Fruit fly (Drosophila melanogaster): Measurements from ENCODE around the gene CG12730.
A peak's percentile ranks its signal among the peaks of the same experiment; 100 is the strongest.

Gene CG12730

DNA sequence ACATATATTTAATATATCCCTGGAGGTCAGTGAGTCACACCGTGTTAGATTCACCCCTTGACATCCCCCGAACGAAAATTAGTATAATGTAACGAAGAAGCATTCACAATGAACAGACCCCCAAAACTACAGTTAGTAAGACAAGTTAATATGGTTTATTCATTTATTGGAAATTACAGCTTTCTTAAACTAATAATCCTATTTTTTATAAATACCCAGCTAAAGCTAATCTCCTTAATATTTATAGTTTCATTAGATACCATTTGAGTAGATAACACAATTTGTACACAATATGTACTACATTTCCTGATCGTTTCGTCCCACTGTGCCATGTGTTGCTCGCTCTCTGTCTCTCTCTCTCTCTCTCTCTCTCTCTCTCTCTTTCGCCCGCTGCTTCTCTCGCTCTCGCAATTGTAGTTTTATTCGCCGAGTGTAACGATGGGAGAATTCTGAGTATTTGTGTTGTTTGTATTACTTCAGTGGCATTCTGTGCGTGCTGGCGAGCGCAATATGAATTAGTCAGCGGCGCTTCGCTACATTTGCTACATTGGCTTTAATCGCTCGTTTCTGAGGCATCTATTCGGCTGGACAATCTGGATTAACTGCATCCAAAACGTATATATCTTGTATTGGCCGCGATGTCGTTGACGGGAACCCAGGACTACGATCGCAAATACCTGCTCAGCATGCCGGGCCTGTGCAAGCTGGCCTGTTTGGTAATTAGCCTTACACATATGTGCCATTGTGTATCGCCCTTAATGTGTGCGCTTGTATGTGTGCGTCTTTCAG, 569 bp downstream of the CG12730 start:
- TF ChIP-seq CG13624 (GFP tag; optimal IDR thresholded peaks at IDR 0.05), result no peak
- TF ChIP-seq Kr (GFP tag; optimal IDR thresholded peaks at IDR 0.05), result no peak
- TF ChIP-seq hbn (GFP tag; IDR thresholded peaks at IDR 0.05; ENCODE audit: partially characterized antibody), result 0 out of 2 replicates have a peak, but pooled peaks have one; percentile 16
- TF ChIP-seq Deaf1 (tag; optimal IDR thresholded peaks at IDR 0.05), result peak; percentile 30
- peak; percentile 33 for TF ChIP-seq sug (tag; optimal IDR thresholded peaks at IDR 0.05)
- no peak for TF ChIP-seq CG3995 (GFP tag; optimal IDR thresholded peaks at IDR 0.05)
- peak; percentile 50 for TF ChIP-seq CG7839 (tag; optimal IDR thresholded peaks at IDR 0.05)
- TF ChIP-seq pros (GFP tag; optimal IDR thresholded peaks at IDR 0.05), result no peak
- TF ChIP-seq nom (GFP tag; optimal IDR thresholded peaks at IDR 0.05), result peak; percentile 31
- TF ChIP-seq CG18262 (tag; optimal IDR thresholded peaks at IDR 0.05), result peak; percentile 65
- peak; percentile 77; the same call in 2 of the 4 replicates for TF ChIP-seq chinmo (GFP tag; IDR thresholded peaks at IDR 0.05; ENCODE audit: partially characterized antibody)
- TF ChIP-seq HmgZ (tag; optimal IDR thresholded peaks at IDR 0.05), result peak; percentile 31
- TF ChIP-seq CG32767 (GFP tag; IDR thresholded peaks at IDR 0.05), result no peak
- no peak for TF ChIP-seq aop (GFP tag; IDR thresholded peaks at IDR 0.05)
- peak; percentile 52 for TF ChIP-seq grau (tag; optimal IDR thresholded peaks at IDR 0.05)
- TF ChIP-seq Sox102F (GFP tag; optimal IDR thresholded peaks at IDR 0.05), result peak; percentile 40
- TF ChIP-seq zen2 (GFP tag; IDR thresholded peaks at IDR 0.05; ENCODE audit: partially characterized antibody), result peak; percentile 49; the same call in 2 of the 3 replicates
- TF ChIP-seq ranshi (GFP tag; IDR thresholded peaks at IDR 0.05), result no peak
- 0 out of 2 replicates have a peak, but pooled peaks have one; percentile 14 for TF ChIP-seq ap (GFP tag; IDR thresholded peaks at IDR 0.05)
- no peak for TF ChIP-seq CHES-1-like (GFP tag; optimal IDR thresholded peaks at IDR 0.05)
- no peak for TF ChIP-seq YL-1 (GFP tag; optimal IDR thresholded peaks at IDR 0.05)
- no peak for TF ChIP-seq CG9817 (tag; optimal IDR thresholded peaks at IDR 0.05)
- peak; percentile 30 for TF ChIP-seq CG12769 (tag; optimal IDR thresholded peaks at IDR 0.05)
- no peak for TF ChIP-seq ERR (GFP tag; optimal IDR thresholded peaks at IDR 0.05)
- TF ChIP-seq CG2202 (tag; optimal IDR thresholded peaks at IDR 0.05), result no peak
- 0 out of 3 replicates have a peak, but pooled peaks have one; percentile 31 for TF ChIP-seq mld (GFP tag; IDR thresholded peaks at IDR 0.05; ENCODE audit: partially characterized antibody)
- peak; percentile 70 for TF ChIP-seq dmrt99B (tag; optimal IDR thresholded peaks at IDR 0.05)
- no peak for TF ChIP-seq jumu (GFP tag; optimal IDR thresholded peaks at IDR 0.05)
- TF ChIP-seq zfh2 (GFP tag; optimal IDR thresholded peaks at IDR 0.05), result no peak
- TF ChIP-seq sd (tag; optimal IDR thresholded peaks at IDR 0.05), result peak; percentile 58
- no peak for TF ChIP-seq CG4360 (GFP tag; IDR thresholded peaks at IDR 0.05)
- no peak for TF ChIP-seq CG14050 (GFP tag; IDR thresholded peaks at IDR 0.05)
- TF ChIP-seq CG10366 (GFP tag; IDR thresholded peaks at IDR 0.05), result no peak
- no peak for TF ChIP-seq Usf (GFP tag; optimal IDR thresholded peaks at IDR 0.05)
- no peak for TF ChIP-seq CG16813 (GFP tag; IDR thresholded peaks at IDR 0.05; ENCODE audit: partially characterized antibody)
- peak in 1 of 2 experiments; percentile 44 for TF ChIP-seq dpn (GFP tag; optimal IDR thresholded peaks at IDR 0.05)
- TF ChIP-seq unc-4 (GFP tag; IDR thresholded peaks at IDR 0.05; ENCODE audit: partially characterized antibody), result 0 out of 2 replicates have a peak, but pooled peaks have one; percentile 33
- peak; percentile 48; the same call in 2 of the 3 replicates for TF ChIP-seq tgo (GFP tag; IDR thresholded peaks at IDR 0.05)
- TF ChIP-seq Sox100B (GFP tag; optimal IDR thresholded peaks at IDR 0.05), result peak; percentile 58
- TF ChIP-seq grn (GFP tag; optimal IDR thresholded peaks at IDR 0.05), result no peak
- no peak for TF ChIP-seq CG16863 (GFP tag; optimal IDR thresholded peaks at IDR 0.05)
- TF ChIP-seq CG12155 (GFP tag; optimal IDR thresholded peaks at IDR 0.05), result no peak
- peak; percentile 69; the same call in 1 of the 2 replicates for TF ChIP-seq vvl (GFP tag; IDR thresholded peaks at IDR 0.05)
- peak; percentile 29 for TF ChIP-seq CG17568 (GFP tag; optimal IDR thresholded peaks at IDR 0.05)
- TF ChIP-seq Dbx (GFP tag; IDR thresholded peaks at IDR 0.05), result peak; percentile 34; the same call in 1 of the 3 replicates
- TF ChIP-seq her (GFP tag; optimal IDR thresholded peaks at IDR 0.05), result peak; percentile 25
- no peak; the same call in 2 of the 3 replicates for TF ChIP-seq so (GFP tag; IDR thresholded peaks at IDR 0.05)
- no peak for TF ChIP-seq Myb (GFP tag; optimal IDR thresholded peaks at IDR 0.05)
